Fruit fly (Drosophila melanogaster): ENCODE data around the gene CG11585.

Gene CG11585

DNA sequence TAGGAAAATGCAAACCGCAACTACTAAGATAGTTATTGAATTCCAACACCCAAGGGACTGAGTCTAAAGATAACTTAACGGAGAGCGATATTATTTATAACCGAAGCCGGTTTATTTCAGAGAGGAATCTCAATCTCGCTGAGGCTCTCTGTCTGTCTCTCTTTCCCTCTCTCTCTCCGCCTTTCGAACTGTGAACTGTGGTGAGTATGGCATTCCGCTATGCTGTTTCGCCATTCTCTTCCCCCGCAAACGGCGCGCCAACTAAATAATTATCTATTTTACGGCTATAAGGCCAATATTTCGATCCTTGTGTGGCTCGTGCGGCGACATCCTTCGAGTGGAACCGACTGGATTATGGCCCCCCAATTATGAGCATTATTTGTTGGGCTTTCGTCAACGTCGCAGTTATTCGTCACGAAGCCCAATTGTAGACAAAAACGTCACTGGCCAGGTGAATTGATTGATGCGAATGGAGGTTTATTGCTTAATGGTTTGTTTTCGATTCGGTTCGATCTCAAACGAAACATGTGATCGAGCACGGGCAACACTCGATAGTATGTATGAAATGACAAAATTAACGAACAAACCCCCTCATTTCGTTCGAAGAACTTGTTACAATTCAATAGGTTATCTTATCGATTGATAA, 23.0 kb downstream of the CG11585 start (continued):
- TF ChIP-seq CG6813 (GFP tag; optimal IDR thresholded peaks at IDR 0.05) (no peak), bsh (GFP tag; optimal IDR thresholded peaks at IDR 0.05) (no peak), NK7.1 (GFP tag; optimal IDR thresholded peaks at IDR 0.05) (no peak), Atf6 (GFP tag; IDR thresholded peaks at IDR 0.05) (no peak), unc-4 (GFP tag; IDR thresholded peaks at IDR 0.05; ENCODE audit: partially characterized antibody) (0 out of 2 replicates have a peak, but pooled peaks have one; percentile 19), cg (GFP tag; optimal IDR thresholded peaks at IDR 0.05) (peak; percentile 4), CG34376 (GFP tag; optimal IDR thresholded peaks at IDR 0.05) (no peak), crol (GFP tag; IDR thresholded peaks at IDR 0.05) (peak; percentile 86)

DNA sequence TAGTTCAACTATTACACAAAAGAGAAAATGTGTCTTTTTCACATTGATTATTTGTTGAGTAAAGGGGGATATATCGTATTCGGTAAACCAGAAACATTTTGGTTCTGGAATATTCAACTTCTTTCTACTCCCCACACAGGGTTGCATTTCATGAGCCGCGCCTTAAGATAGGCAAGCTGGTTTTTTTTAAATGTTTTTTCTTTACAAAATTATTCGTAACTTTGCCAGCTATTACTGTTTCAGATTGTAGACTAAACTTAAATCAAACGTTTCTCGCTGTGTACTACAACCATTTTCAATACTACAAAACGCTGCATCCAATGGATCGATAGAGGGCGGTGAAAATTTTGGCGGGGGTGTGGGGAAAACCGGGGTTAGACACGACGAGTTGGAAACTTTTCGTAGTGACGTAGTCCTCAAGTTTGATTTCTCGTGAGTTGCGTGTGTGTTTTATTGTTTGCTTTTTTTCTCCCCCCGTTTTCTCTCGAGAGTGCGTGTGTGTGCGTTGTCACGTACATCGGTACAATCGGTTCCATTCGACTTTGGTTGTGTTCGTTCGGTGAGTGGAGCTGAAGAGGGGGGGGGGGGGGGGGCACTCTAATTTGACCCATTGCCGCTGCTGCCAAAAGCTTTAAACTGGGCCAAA, 24.3 kb downstream of the CG11585 start:
- peak; percentile 1 for TF ChIP-seq CG1603 (tag; optimal IDR thresholded peaks at IDR 0.05)
- TF ChIP-seq scrt (GFP tag; optimal IDR thresholded peaks at IDR 0.05): no peak
- no peak for TF ChIP-seq Mrtf (GFP tag; IDR thresholded peaks at IDR 0.05)
- peak in 1 of 2 experiments; percentile 20 for TF ChIP-seq chif (GFP tag; optimal IDR thresholded peaks at IDR 0.05)
- TF ChIP-seq CG4820 (GFP tag; optimal IDR thresholded peaks at IDR 0.05): peak; percentile 3
- TF ChIP-seq Ada2b (GFP tag; IDR thresholded peaks at IDR 0.05): peak; percentile 49; the same call in 1 of the 2 replicates
- peak; percentile 88 for TF ChIP-seq crol (GFP tag; IDR thresholded peaks at IDR 0.05)
- TF ChIP-seq CG4730 (GFP tag; IDR thresholded peaks at IDR 0.05): no peak
- TF ChIP-seq tio (GFP tag; optimal IDR thresholded peaks at IDR 0.05): peak; percentile 32
- peak; percentile 79 for TF ChIP-seq sens (GFP tag)
- no peak for TF ChIP-seq repo (GFP tag; optimal IDR thresholded peaks at IDR 0.05)
- peak; percentile 34 for TF ChIP-seq NfI (GFP tag; optimal IDR thresholded peaks at IDR 0.05)
- TF ChIP-seq Sry-β (GFP tag; optimal IDR thresholded peaks at IDR 0.05): no peak
- peak; percentile 47 for TF ChIP-seq CG12391 (tag; optimal IDR thresholded peaks at IDR 0.05)
- no peak for TF ChIP-seq CG4282 (GFP tag; optimal IDR thresholded peaks at IDR 0.05)
- no peak for TF ChIP-seq al (GFP tag; IDR thresholded peaks at IDR 0.05)
- peak; percentile 48; the same call in 1 of the 2 replicates for TF ChIP-seq slbo (GFP tag; IDR thresholded peaks at IDR 0.05)
- peak; percentile 10 for TF ChIP-seq CHES-1-like (GFP tag; optimal IDR thresholded peaks at IDR 0.05)
- no peak for TF ChIP-seq unc-4 (GFP tag; IDR thresholded peaks at IDR 0.05; ENCODE audit: partially characterized antibody)
- TF ChIP-seq sug (tag; optimal IDR thresholded peaks at IDR 0.05): peak; percentile 14
- peak; percentile 7 for TF ChIP-seq ewg (GFP tag; optimal IDR thresholded peaks at IDR 0.05)
- TF ChIP-seq dmrt99B (tag; optimal IDR thresholded peaks at IDR 0.05): peak; percentile 64
- no peak for TF ChIP-seq CG43689 (GFP tag; IDR thresholded peaks at IDR 0.05)
- no peak for TF ChIP-seq CG11695 (GFP tag; IDR thresholded peaks at IDR 0.05)
- TF ChIP-seq CG8359 (GFP tag; optimal IDR thresholded peaks at IDR 0.05; ENCODE audit: borderline replicate concordance): no peak
- TF ChIP-seq ind (GFP tag; optimal IDR thresholded peaks at IDR 0.05): peak; percentile 23
- peak; percentile 25 for TF ChIP-seq CG16863 (GFP tag; optimal IDR thresholded peaks at IDR 0.05)
- TF ChIP-seq sob (GFP tag; IDR thresholded peaks at IDR 0.05): no peak
- peak; percentile 10 for TF ChIP-seq CG1602 (GFP tag; optimal IDR thresholded peaks at IDR 0.05)
- TF ChIP-seq onecut (GFP tag; IDR thresholded peaks at IDR 0.05): peak; percentile 89
- TF ChIP-seq fd3F (GFP tag; optimal IDR thresholded peaks at IDR 0.05): peak; percentile 27
- TF ChIP-seq Nf-YC (tag; optimal IDR thresholded peaks at IDR 0.05): peak; percentile 17
- TF ChIP-seq Xrp1 (GFP tag; IDR thresholded peaks at IDR 0.05): peak; percentile 55
- TF ChIP-seq Xbp1 (GFP tag; optimal IDR thresholded peaks at IDR 0.05): peak; percentile 47
- peak in 1 of 2 experiments; percentile 52 for TF ChIP-seq bsh (GFP tag; optimal IDR thresholded peaks at IDR 0.05)
- TF ChIP-seq lab (GFP tag; optimal IDR thresholded peaks at IDR 0.05): peak; percentile 12
- peak; percentile 14 for TF ChIP-seq CG15269 (tag; optimal IDR thresholded peaks at IDR 0.05)
- peak; percentile 64 for TF ChIP-seq cg (GFP tag; optimal IDR thresholded peaks at IDR 0.05)
- TF ChIP-seq toy (GFP tag; IDR thresholded peaks at IDR 0.05): no peak
- no peak for TF ChIP-seq CG14050 (GFP tag; IDR thresholded peaks at IDR 0.05)
- no peak for TF ChIP-seq pros (GFP tag; optimal IDR thresholded peaks at IDR 0.05)
- peak; percentile 46 for TF ChIP-seq CG7839 (tag; optimal IDR thresholded peaks at IDR 0.05)
